Worm (Caenorhabditis elegans): Measurements from ENCODE around the gene fbxb-22.

ce11 chrIII:11895504-11895903 is 11.9 kb upstream of the fbxb-22 start:
- no peak for TF ChIP-seq ceh-19 (GFP tag; optimal IDR thresholded peaks at IDR 0.05)
- no peak for TF ChIP-seq pag-3 (tag; optimal IDR thresholded peaks at IDR 0.05; ENCODE audit: borderline replicate concordance)
- TF ChIP-seq lin-11 (tag; optimal IDR thresholded peaks at IDR 0.05), result no peak
- no peak for TF ChIP-seq ceh-18 (tag; optimal IDR thresholded peaks at IDR 0.05)
- no peak for TF ChIP-seq ama-1 (optimal IDR thresholded peaks at IDR 0.05)
- TF ChIP-seq sox-4 (tag; optimal IDR thresholded peaks at IDR 0.05), result no peak
- no peak for TF ChIP-seq T23F11.4 (GFP tag; optimal IDR thresholded peaks at IDR 0.05)
- no peak for TF ChIP-seq ceh-9 (tag; optimal IDR thresholded peaks at IDR 0.05)
- no peak for TF ChIP-seq fkh-10 (GFP tag; optimal IDR thresholded peaks at IDR 0.05)
- no peak for TF ChIP-seq gmeb-2 (tag; optimal IDR thresholded peaks at IDR 0.05)
- TF ChIP-seq fkh-6 (tag; optimal IDR thresholded peaks at IDR 0.05), result no peak
- no peak for TF ChIP-seq pha-4 (tag; optimal IDR thresholded peaks at IDR 0.05)
- TF ChIP-seq elt-2 (tag; optimal IDR thresholded peaks at IDR 0.05), result no peak
